Fruit fly (Drosophila melanogaster): ENCODE data around the gene CG15429.

dm6 chr2L:4403013-4403604, 50.3 kb downstream of the CG15429 start, which contains the start of gene Dim1:
- no peak for TF ChIP-seq CG8478 (optimal IDR thresholded peaks at IDR 0.05)
- TF ChIP-seq CTCF (optimal IDR thresholded peaks at IDR 0.05): no peak

Measured in S2 (cell line).